Worm (Caenorhabditis elegans) whole organism, L3 larva: ENCODE data around the gene osm-3.

Experiments used
- R02D3.7 ChIP-seq: fragments of 150-350 bp; optimal IDR thresholded peaks from 2 replicates; lab custom pipeline; 2014; ENCODE audit warnings: missing biosample characterization, missing genetic modification characterization
- ama-1 ChIP-seq: fragments of 150-350 bp; optimal IDR thresholded peaks from 2 replicates; lab custom pipeline; 2018
- ceh-16 ChIP-seq: sonication (generic microtip); optimal IDR thresholded peaks from 2 replicates; lab custom pipeline; 2017; ENCODE audit warnings: missing biosample characterization, missing genetic modification characterization
- ceh-82 ChIP-seq: fragments of 150-350 bp; optimal IDR thresholded peaks from 2 replicates; lab custom pipeline; 2014; ENCODE audit warnings: missing biosample characterization, missing genetic modification characterization
- ceh-9 ChIP-seq: sonication (generic microtip); optimal IDR thresholded peaks from 2 replicates; lab custom pipeline; 2018; ENCODE audit warnings: missing biosample characterization, missing genetic modification characterization
- daf-12 ChIP-seq: fragments of 150-350 bp; optimal IDR thresholded peaks from 2 replicates; lab custom pipeline; 2014; ENCODE audit warnings: missing biosample characterization, missing genetic modification reagents, missing genetic modification characterization
- egl-27 ChIP-seq: sonication (generic microtip); optimal IDR thresholded peaks from 4 replicates; lab custom pipeline; 2017; ENCODE audit warnings: missing biosample characterization, missing genetic modification reagents, missing genetic modification characterization
- egl-5 ChIP-seq: fragments of 150-350 bp; optimal IDR thresholded peaks from 2 replicates; lab custom pipeline; 2017; ENCODE audit warnings: missing biosample characterization, missing genetic modification reagents, missing genetic modification characterization, inconsistent platforms
- elt-1 ChIP-seq: fragments of 150-350 bp; optimal IDR thresholded peaks from 2 replicates; lab custom pipeline; 2014; ENCODE audit warnings: missing biosample characterization, missing genetic modification characterization
- elt-2 ChIP-seq: sonication (generic microtip); optimal IDR thresholded peaks from 2 replicates; lab custom pipeline; 2016; ENCODE audit warnings: missing genetic modification reagents, mild to moderate bottlenecking, missing genetic modification characterization, missing compliant biosample characterization
- elt-3 ChIP-seq, 3 experiments: fragments of 150-350 bp in 1 of 3; sonication (generic microtip) in 2 of 3; optimal IDR thresholded peaks; 2 replicates in 2 of 3; 4 replicates in 1 of 3; lab custom pipeline; 2014 to 2017; ENCODE audit warnings: missing biosample characterization in 3 of 3, missing genetic modification characterization in 3 of 3
- fkh-10 ChIP-seq: sonication (generic microtip); optimal IDR thresholded peaks from 2 replicates; lab custom pipeline; 2017; ENCODE audit warnings: missing biosample characterization, missing genetic modification reagents, missing genetic modification characterization
- fos-1 ChIP-seq: fragments of 150-350 bp; optimal IDR thresholded peaks from 2 replicates; lab custom pipeline; 2014; ENCODE audit warnings: missing biosample characterization, missing genetic modification characterization
- jun-1 ChIP-seq: fragments of 150-350 bp; optimal IDR thresholded peaks from 2 replicates; lab custom pipeline; 2014; ENCODE audit warnings: missing biosample characterization, missing genetic modification reagents, missing genetic modification characterization
- lin-15B ChIP-seq: fragments of 150-350 bp; optimal IDR thresholded peaks from 2 replicates; lab custom pipeline; 2014; ENCODE audit warnings: missing biosample characterization, missing genetic modification characterization
- lin-39 ChIP-seq: fragments of 150-350 bp; optimal IDR thresholded peaks from 2 replicates; lab custom pipeline; 2018; ENCODE audit warnings: missing biosample characterization, missing genetic modification reagents, missing genetic modification characterization
- lsy-12 ChIP-seq: sonication (generic microtip); optimal IDR thresholded peaks from 2 replicates; lab custom pipeline; 2016; ENCODE audit warnings: mild to moderate bottlenecking, missing genetic modification characterization, missing compliant biosample characterization
- mdl-1 ChIP-seq: fragments of 150-350 bp; optimal IDR thresholded peaks from 2 replicates; lab custom pipeline; 2014; ENCODE audit warnings: missing biosample characterization, missing genetic modification characterization
- nfya-1 ChIP-seq: sonication (generic microtip); optimal IDR thresholded peaks from 2 replicates; lab custom pipeline; 2017; ENCODE audit warnings: missing genetic modification characterization, mild to moderate bottlenecking, missing compliant biosample characterization, antibody characterized with exemption, moderate library complexity; ENCODE audit not compliant: insufficient read depth
- nhr-23 ChIP-seq: fragments of 150-350 bp; optimal IDR thresholded peaks from 2 replicates; lab custom pipeline; 2014; ENCODE audit warnings: missing biosample characterization, missing genetic modification reagents, missing genetic modification characterization
- nhr-25 ChIP-seq: sonication (generic microtip); optimal IDR thresholded peaks from 2 replicates; lab custom pipeline; 2017; ENCODE audit warnings: missing biosample characterization, missing genetic modification characterization
- nhr-28 ChIP-seq: fragments of 150-350 bp; optimal IDR thresholded peaks from 2 replicates; lab custom pipeline; 2014; ENCODE audit warnings: missing biosample characterization, missing genetic modification characterization
- nhr-43 ChIP-seq: sonication (generic microtip); optimal IDR thresholded peaks from 2 replicates; lab custom pipeline; 2016; ENCODE audit warnings: mild to moderate bottlenecking, missing genetic modification characterization, missing compliant biosample characterization; ENCODE audit not compliant: poor library complexity, severe bottlenecking
- nhr-76 ChIP-seq: fragments of 150-350 bp; sonication (generic microtip); optimal IDR thresholded peaks from 5 replicates; lab custom pipeline; 2014; ENCODE audit warnings: missing biosample characterization, missing genetic modification characterization
- nhr-77 ChIP-seq: fragments of 150-350 bp; optimal IDR thresholded peaks from 2 replicates; lab custom pipeline; 2014; ENCODE audit warnings: missing biosample characterization, missing genetic modification characterization
- pha-4 ChIP-seq: fragments of 150-350 bp; optimal IDR thresholded peaks from 2 replicates; lab custom pipeline; 2014; ENCODE audit warnings: missing biosample characterization, missing genetic modification reagents, missing genetic modification characterization
- pqm-1 ChIP-seq: fragments of 150-350 bp; optimal IDR thresholded peaks from 2 replicates; lab custom pipeline; 2017; ENCODE audit warnings: missing biosample characterization, missing genetic modification characterization, inconsistent platforms
- sea-2 ChIP-seq: fragments of 150-350 bp; sonication (generic microtip); optimal IDR thresholded peaks from 4 replicates; lab custom pipeline; 2014; ENCODE audit warnings: missing biosample characterization, missing genetic modification reagents, missing genetic modification characterization
- skn-1 ChIP-seq: fragments of 150-350 bp; optimal IDR thresholded peaks from 2 replicates; lab custom pipeline; 2014; ENCODE audit warnings: missing biosample characterization, missing genetic modification characterization
- snpc-4 ChIP-seq: fragments of 150-350 bp; optimal IDR thresholded peaks from 2 replicates; lab custom pipeline; 2014; ENCODE audit warnings: missing biosample characterization, missing genetic modification characterization
- unc-39 ChIP-seq: sonication (generic microtip); optimal IDR thresholded peaks from 4 replicates; lab custom pipeline; 2017; ENCODE audit warnings: missing biosample characterization, missing genetic modification characterization
- unc-62 ChIP-seq: fragments of 150-350 bp; sonication (generic microtip); optimal IDR thresholded peaks from 4 replicates; lab custom pipeline; 2014; ENCODE audit warnings: missing biosample characterization, missing genetic modification reagents, missing genetic modification characterization
- ztf-11 ChIP-seq: fragments of 150-350 bp; optimal IDR thresholded peaks from 2 replicates; lab custom pipeline; 2014; ENCODE audit warnings: missing biosample characterization, missing genetic modification characterization

Gene osm-3

ce11 chrIV:3755921-3756320 lies 44.9 kb downstream of the osm-3 start, which contains the start of gene best-20:
Gene best-20, plus strand, starts transcription at chrIV:3756221.
- TF ChIP-seq egl-27 (tag; lab: Kevin White, UChicago) = no peak

DNA sequence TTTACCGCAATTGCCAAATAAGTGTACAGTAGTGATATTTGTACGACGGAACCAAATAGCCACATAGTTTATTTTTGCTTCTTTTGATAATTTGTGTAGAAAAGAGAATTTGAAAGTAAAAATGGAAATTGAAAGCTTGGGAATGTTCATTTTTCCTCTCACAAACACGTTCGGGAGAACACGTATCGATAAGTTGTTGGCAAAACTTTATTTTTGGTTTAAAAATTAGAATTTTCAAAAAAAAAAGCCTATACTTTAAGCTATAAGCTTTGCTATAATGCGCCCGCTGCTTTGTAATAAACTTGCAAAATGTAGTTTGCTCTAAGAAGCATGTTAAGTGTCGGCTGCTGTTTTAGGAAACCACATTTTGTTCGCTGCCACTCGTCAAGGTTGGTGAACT lies 45.5 kb downstream of the osm-3 start, which contains the start of gene Y37E11AR.7:
Y37E11AR.7 (minus strand) TSS at position 101 of the 400 bp plus-strand sequence.
- no peak for TF ChIP-seq elt-1 (tag; lab: Kevin White, UChicago)
- TF ChIP-seq ama-1 (lab: Kevin White, UChicago) = no peak
- TF ChIP-seq jun-1 (tag; lab: Kevin White, UChicago) = no peak
- no peak for TF ChIP-seq lsy-12
- TF ChIP-seq lin-15B (tag; lab: Kevin White, UChicago) = no peak
- no peak for TF ChIP-seq ceh-16 (tag; lab: Kevin White, UChicago)
- TF ChIP-seq ztf-11 (tag; lab: Kevin White, UChicago) = no peak
- TF ChIP-seq ceh-9 = no peak
- TF ChIP-seq fkh-10 = no peak
- no peak for TF ChIP-seq unc-62 (GFP tag; lab: Kevin White, UChicago)
- no peak for TF ChIP-seq unc-39 (tag; lab: Kevin White, UChicago)
- no peak for TF ChIP-seq nhr-28
- TF ChIP-seq nfya-1 (tag; lab: Kevin White, UChicago) = no peak

DNA sequence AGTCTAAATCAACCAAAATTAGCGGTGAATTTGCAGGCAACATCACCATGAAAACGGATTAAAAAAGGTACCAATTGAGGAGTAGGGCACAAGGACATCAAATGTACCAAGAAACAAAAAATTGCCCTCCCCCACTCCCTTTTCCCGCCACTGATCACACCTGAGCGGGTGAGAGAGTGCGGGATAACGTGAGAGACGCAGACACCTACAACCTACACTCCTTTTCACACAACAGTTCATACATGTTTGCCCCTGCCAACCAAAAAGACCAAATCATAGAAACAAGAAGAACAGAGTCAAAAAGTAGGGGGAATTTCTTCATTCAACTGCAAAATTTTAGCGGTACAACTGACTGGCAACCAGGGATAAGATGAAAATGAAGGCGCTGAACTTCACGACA lies 48.6 kb downstream of the osm-3 start:
- TF ChIP-seq snpc-4 (tag; lab: Kevin White, UChicago) = no peak
- TF ChIP-seq elt-3 (tag; optimal IDR thresholded peaks at IDR 0.05; lab: Kevin White, UChicago) = no peak
- TF ChIP-seq ama-1 (lab: Kevin White, UChicago) = no peak
- TF ChIP-seq nhr-77 (tag; lab: Kevin White, UChicago) = no peak
- no peak for TF ChIP-seq unc-62 (GFP tag; lab: Kevin White, UChicago)
- TF ChIP-seq egl-5 (tag; lab: Kevin White, UChicago) = no peak
- TF ChIP-seq pqm-1 = no peak
- TF ChIP-seq nhr-25 (tag; lab: Kevin White, UChicago) = no peak
- no peak for TF ChIP-seq mdl-1 (tag; lab: Kevin White, UChicago)
- no peak for TF ChIP-seq ceh-82
- no peak for TF ChIP-seq elt-2 (tag; lab: Kevin White, UChicago)

- TF ChIP-seq nhr-25 (tag; lab: Kevin White, UChicago) (no peak), elt-1 (tag; lab: Kevin White, UChicago) (no peak), nhr-23 (no peak), pha-4 (no peak), daf-12 (tag; lab: Kevin White, UChicago) (no peak), unc-39 (tag; lab: Kevin White, UChicago) (no peak), sea-2 (no peak), nhr-76 (tag; lab: Kevin White, UChicago) (no peak), mdl-1 (tag; lab: Kevin White, UChicago) (no peak), ztf-11 (tag; lab: Kevin White, UChicago) (no peak), snpc-4 (tag; lab: Kevin White, UChicago) (no peak), elt-2 (tag; lab: Kevin White, UChicago) (no peak), fos-1 (tag; lab: Kevin White, UChicago) (no peak), skn-1 (tag; lab: Kevin White, UChicago) (no peak), R02D3.7 (tag; lab: Kevin White, UChicago) (no peak), pqm-1 (no peak), nhr-77 (tag; lab: Kevin White, UChicago) (no peak), lin-39 (tag; lab: Kevin White, UChicago) (no peak), nhr-43 (tag; lab: Kevin White, UChicago) (no peak)
Measured at ce11 chrIV:3751001-3751400, 49.9 kb downstream of the osm-3 start, which contains the start of gene ugt-45. Gene ugt-45, minus strand, starts transcription at chrIV:3751101.
